Worm (Caenorhabditis elegans): Measurements from ENCODE around the gene sre-6.
A peak's percentile ranks its signal among the peaks of the same experiment; 100 is the strongest.

sre-6 gene

ce11 chrV:10801154-10801553 lies 38.6 kb upstream of the sre-6 start, which contains the start of gene D1054.18 (continued):
- TF ChIP-seq Y67H2A.10 (GFP tag; conservative IDR thresholded peaks at IDR 0.05) (no peak), dox-1 (GFP tag; IDR thresholded peaks at IDR 0.05) (no peak), K11D2.4 (GFP tag; IDR thresholded peaks at IDR 0.05) (no peak), lsy-27 (tag; optimal IDR thresholded peaks at IDR 0.05; ENCODE audit: borderline replicate concordance, insufficient read depth) (no peak), lir-1 (GFP tag; conservative IDR thresholded peaks at IDR 0.05) (no peak)

- TF ChIP-seq Y53F4B.3 (GFP tag; IDR thresholded peaks at IDR 0.05) (no peak), athp-1 (tag; optimal IDR thresholded peaks at IDR 0.05) (no peak)
Observed at ce11 chrV:10798090-10798489, 35.5 kb upstream of the sre-6 start, which contains the start of gene srh-184. srh-184 (minus strand) TSS chrV:10798190.

ce11 chrV:10795494-10795893 lies 32.9 kb upstream of the sre-6 start, which contains the start of gene D1054.19:
D1054.19 (plus strand) TSS chrV:10795794.
- TF ChIP-seq unc-62 (GFP tag; optimal IDR thresholded peaks at IDR 0.05) (no peak), pha-4 (tag; optimal IDR thresholded peaks at IDR 0.05) (no peak), F55B11.4 (tag; optimal IDR thresholded peaks at IDR 0.05; ENCODE audit: borderline replicate concordance, insufficient read depth) (no peak), Y53F4B.3 (GFP tag; IDR thresholded peaks at IDR 0.05) (no peak), snpc-4 (GFP tag; optimal IDR thresholded peaks at IDR 0.05) (no peak), snpc-4 (tag; optimal IDR thresholded peaks at IDR 0.05) (no peak), B0019.2 (GFP tag; conservative IDR thresholded peaks at IDR 0.05) (no peak), pbrm-1 (GFP tag; IDR thresholded peaks at IDR 0.05) (no peak)

- peak; percentile 56; the same call in 1 of the 2 replicates for TF ChIP-seq egrh-3 (GFP tag; IDR thresholded peaks at IDR 0.05)
- TF ChIP-seq attf-3 (GFP tag; conservative IDR thresholded peaks at IDR 0.05): 0 out of 2 replicates have a peak, but pooled peaks have one; percentile 31
- TF ChIP-seq ceh-58 (GFP tag; IDR thresholded peaks at IDR 0.05): 0 out of 2 replicates have a peak, but pooled peaks have one; percentile 61
- no peak for TF ChIP-seq C06A6.2 (GFP tag; conservative IDR thresholded peaks at IDR 0.05)
Observed at ce11 chrV:10794463-10794862, 31.9 kb upstream of the sre-6 start.

ce11 chrV:10793498-10793897 lies 30.9 kb upstream of the sre-6 start, which contains the start of gene ule-3:
ule-3 (plus strand) TSS chrV:10793798.
- no peak for TF ChIP-seq mxl-1 (tag; optimal IDR thresholded peaks at IDR 0.05)
- TF ChIP-seq unc-130 (GFP tag; optimal IDR thresholded peaks at IDR 0.05): no peak
- TF ChIP-seq F55B11.4 (tag; optimal IDR thresholded peaks at IDR 0.05; ENCODE audit: borderline replicate concordance, insufficient read depth): no peak
- no peak for TF ChIP-seq let-526 (GFP tag; IDR thresholded peaks at IDR 0.05)
- TF ChIP-seq lin-35 (GFP tag; optimal IDR thresholded peaks at IDR 0.05): no peak
- TF ChIP-seq C17E4.6 (GFP tag; IDR thresholded peaks at IDR 0.05): no peak
- no peak for TF ChIP-seq ceh-100 (GFP tag; IDR thresholded peaks at IDR 0.05)

- TF ChIP-seq tlf-1 (GFP tag; optimal IDR thresholded peaks at IDR 0.05) (no peak), attf-3 (GFP tag; conservative IDR thresholded peaks at IDR 0.05) (no peak), lag-1 (GFP tag; IDR thresholded peaks at IDR 0.05) (no peak)
Observed at ce11 chrV:10792775-10793174, 30.2 kb upstream of the sre-6 start, which contains the start of gene D1054.10. D1054.10 (minus strand) TSS chrV:10792875.

- TF ChIP-seq hlh-12 (tag; optimal IDR thresholded peaks at IDR 0.05): no peak
- peak; percentile 89 for TF ChIP-seq zfh-2 (GFP tag; conservative IDR thresholded peaks at IDR 0.05)
Observed at ce11 chrV:10790921-10791320, 28.3 kb upstream of the sre-6 start, which contains the start of gene D1054.9. D1054.9 (minus strand) TSS chrV:10791057.

Data from whole organism, young adult.